Fruit fly (Drosophila melanogaster): Measurements from ENCODE around the gene CG1523.

The CG1523 gene

dm6 chr3R:28819555-28820305, at the start of gene CG1523, which contains the start of gene CG1647 (continued):
- TF ChIP-seq CG7963 (GFP tag; IDR thresholded peaks at IDR 0.05; ENCODE audit: partially characterized antibody) (peak; percentile 18; the same call in 1 of the 3 replicates), peb (GFP tag; IDR thresholded peaks at IDR 0.05) (0 out of 2 replicates have a peak, but pooled peaks have one; percentile 7), CG14667 (GFP tag; IDR thresholded peaks at IDR 0.05) (no peak), pzg (GFP tag; optimal IDR thresholded peaks at IDR 0.05) (peak; percentile 20), CG1792 (GFP tag; optimal IDR thresholded peaks at IDR 0.05) (peak; percentile 21), esg (GFP tag; conservative IDR thresholded peaks at IDR 0.05) (peak; percentile 61; the same call in 1 of the 2 replicates), MESR4 (GFP tag; optimal IDR thresholded peaks at IDR 0.05) (peak; percentile 22), al (GFP tag; IDR thresholded peaks at IDR 0.05) (peak; percentile 25; the same call in 1 of the 2 replicates), tin (GFP tag; optimal IDR thresholded peaks at IDR 0.05) (peak; percentile 41), CG9727 (GFP tag; optimal IDR thresholded peaks at IDR 0.05) (peak; percentile 60), CG6254 (GFP tag; optimal IDR thresholded peaks at IDR 0.05) (peak; percentile 51), CG5245 (GFP tag; optimal IDR thresholded peaks at IDR 0.05) (peak; percentile 0), CG15514 (GFP tag; optimal IDR thresholded peaks at IDR 0.05) (peak; percentile 25), Ets97D (GFP tag; optimal IDR thresholded peaks at IDR 0.05) (peak; percentile 7), CG11695 (GFP tag; IDR thresholded peaks at IDR 0.05) (peak; percentile 38; the same call in 1 of the 3 replicates), ham (GFP tag; IDR thresholded peaks at IDR 0.05) (no peak), Sry-β (GFP tag; optimal IDR thresholded peaks at IDR 0.05) (peak; percentile 37), row (GFP tag; IDR thresholded peaks at IDR 0.05) (peak; percentile 82), Pdp1 (GFP tag; optimal IDR thresholded peaks at IDR 0.05) (peak in 1 of 2 experiments; percentile 49), yki (optimal IDR thresholded peaks at IDR 0.05) (no peak), CG11247 (GFP tag; IDR thresholded peaks at IDR 0.05) (0 out of 2 replicates have a peak, but pooled peaks have one; percentile 34), PHDP (tag; optimal IDR thresholded peaks at IDR 0.05) (no peak), Atf3 (GFP tag; optimal IDR thresholded peaks at IDR 0.05) (peak; percentile 15), Xbp1 (GFP tag; optimal IDR thresholded peaks at IDR 0.05) (peak; percentile 68), HLH54F (GFP tag; optimal IDR thresholded peaks at IDR 0.05) (peak; percentile 59), CG11723 (GFP tag; optimal IDR thresholded peaks at IDR 0.05) (no peak), CG3726 (GFP tag; IDR thresholded peaks at IDR 0.05) (no peak), Med (GFP tag) (peak; percentile 92), CG3995 (GFP tag; optimal IDR thresholded peaks at IDR 0.05) (peak; percentile 22), Atf6 (GFP tag; IDR thresholded peaks at IDR 0.05) (no peak; the same call in 1 of the 2 replicates), CG2202 (tag; optimal IDR thresholded peaks at IDR 0.05) (peak; percentile 44), trh (GFP tag; optimal IDR thresholded peaks at IDR 0.05) (no peak), insv (GFP tag; optimal IDR thresholded peaks at IDR 0.05) (peak in 1 of 2 experiments; percentile 5), CG12155 (GFP tag; optimal IDR thresholded peaks at IDR 0.05) (peak; percentile 60), Aef1 (GFP tag; IDR thresholded peaks at IDR 0.05) (peak; percentile 42; the same call in 2 of the 3 replicates), Chrac-16 (GFP tag; optimal IDR thresholded peaks at IDR 0.05) (peak; percentile 61), Oaz (GFP tag; IDR thresholded peaks at IDR 0.05) (no peak), CG3838 (GFP tag; optimal IDR thresholded peaks at IDR 0.05) (no peak), CG4328 (GFP tag; optimal IDR thresholded peaks at IDR 0.05) (no peak), chn (GFP tag; optimal IDR thresholded peaks at IDR 0.05) (peak; percentile 42), Hey (tag; optimal IDR thresholded peaks at IDR 0.05) (no peak), Doc3 (GFP tag; IDR thresholded peaks at IDR 0.05; ENCODE audit: partially characterized antibody) (peak; percentile 51; the same call in 1 of the 3 replicates), Abd-B (GFP tag; optimal IDR thresholded peaks at IDR 0.05) (peak; percentile 67), CG30431 (GFP tag; optimal IDR thresholded peaks at IDR 0.05) (peak; percentile 33), CG2889 (GFP tag; IDR thresholded peaks at IDR 0.05) (peak; percentile 49; the same call in 1 of the 3 replicates), CG13624 (GFP tag; optimal IDR thresholded peaks at IDR 0.05) (peak; percentile 45), Xrp1 (GFP tag; IDR thresholded peaks at IDR 0.05) (peak; percentile 54), dan (GFP tag; IDR thresholded peaks at IDR 0.05) (no peak), danr (GFP tag; IDR thresholded peaks at IDR 0.05) (peak; percentile 26; the same call in 1 of the 2 replicates), her (GFP tag; optimal IDR thresholded peaks at IDR 0.05) (peak; percentile 47)
